Fruit fly (Drosophila melanogaster) whole organism, embryonic: Measurements from ENCODE around the gene CG12702.
A peak's percentile ranks its signal among the peaks of the same experiment; 100 is the strongest.

ENCODE experiments used
- Bteb2 ChIP-seq: fragments of 200-800 bp; sonication (Bioruptor generic); optimal IDR thresholded peaks from 2 replicates; lab custom pipeline; 2016; ENCODE audit warnings: missing biosample characterization, missing genetic modification characterization
- CG10543 ChIP-seq: fragments of 200-800 bp; sonication (Bioruptor generic); optimal IDR thresholded peaks from 3 replicates; lab custom pipeline; 2017; ENCODE audit warnings: missing biosample characterization, mild to moderate bottlenecking, missing genetic modification characterization, moderate library complexity
- CG11247 ChIP-seq: fragments of 200-800 bp; sonication (Bioruptor generic); IDR thresholded peaks from 2 replicates; pipeline ENCODE4 v1.3.6; 2022; ENCODE audit warnings: missing biosample characterization, missing genetic modification characterization
- CG12219 ChIP-seq: fragments of 200-800 bp; sonication (Bioruptor generic); optimal IDR thresholded peaks from 3 replicates; lab custom pipeline; 2018; ENCODE audit warnings: missing biosample characterization, mild to moderate bottlenecking, missing genetic modification characterization
- CG13296 ChIP-seq: fragments of 200-800 bp; sonication (Bioruptor generic); optimal IDR thresholded peaks from 3 replicates; lab custom pipeline; 2018; ENCODE audit warnings: missing biosample characterization, mild to moderate bottlenecking, missing genetic modification characterization
- CG13424 ChIP-seq: fragments of 200-800 bp; sonication (Bioruptor generic); optimal IDR thresholded peaks from 2 replicates; lab custom pipeline; 2019; ENCODE audit warnings: missing biosample characterization, mild to moderate bottlenecking, missing genetic modification characterization, moderate library complexity
- CG14710 ChIP-seq: fragments of 200-800 bp; sonication (Bioruptor generic); optimal IDR thresholded peaks from 3 replicates; lab custom pipeline; 2019; ENCODE audit warnings: missing biosample characterization, mild to moderate bottlenecking, missing genetic modification characterization, moderate library complexity
- CG2120 ChIP-seq: fragments of 200-800 bp; sonication (Bioruptor generic); optimal IDR thresholded peaks from 3 replicates; lab custom pipeline; 2016; ENCODE audit warnings: missing biosample characterization, missing genetic modification characterization
- CG2202 ChIP-seq: fragments of 200-800 bp; sonication (Bioruptor generic); optimal IDR thresholded peaks from 2 replicates; lab custom pipeline; 2018; ENCODE audit warnings: missing biosample characterization, mild to moderate bottlenecking, missing genetic modification characterization
- CG31388 ChIP-seq: fragments of 200-800 bp; sonication (Bioruptor generic); optimal IDR thresholded peaks from 2 replicates; lab custom pipeline; 2016; ENCODE audit warnings: missing biosample characterization, missing genetic modification characterization
- CG32532 ChIP-seq: fragments of 200-800 bp; sonication (Bioruptor generic); IDR thresholded peaks from 2 replicates; pipeline ENCODE4 v1.3.6; 2022; ENCODE audit warnings: missing biosample characterization, missing genetic modification characterization
- CG33557 ChIP-seq: fragments of 200-800 bp; sonication (Bioruptor generic); optimal IDR thresholded peaks from 2 replicates; lab custom pipeline; 2019; ENCODE audit warnings: missing biosample characterization, mild to moderate bottlenecking, missing genetic modification characterization, moderate library complexity
- CG3995 ChIP-seq: fragments of 200-800 bp; sonication (Bioruptor generic); optimal IDR thresholded peaks from 3 replicates; lab custom pipeline; 2016; ENCODE audit warnings: missing biosample characterization, missing genetic modification characterization
- CG43689 ChIP-seq: fragments of 200-800 bp; sonication (Bioruptor generic); IDR thresholded peaks from 2 replicates; pipeline ENCODE4 v1.3.6; 2022; ENCODE audit warnings: missing biosample characterization, missing genetic modification characterization
- CG4730 ChIP-seq: fragments of 200-800 bp; sonication (Bioruptor generic); IDR thresholded peaks from 2 replicates; pipeline ENCODE4 v1.3.6; 2022; ENCODE audit warnings: missing biosample characterization, missing genetic modification characterization
- CG5180 ChIP-seq: fragments of 200-800 bp; sonication (Bioruptor generic); optimal IDR thresholded peaks from 3 replicates; lab custom pipeline; 2017; ENCODE audit warnings: missing biosample characterization, missing genetic modification characterization, mild to moderate bottlenecking, moderate library complexity, missing genetic modification reagents
- CG6175 ChIP-seq: fragments of 200-800 bp; sonication (Bioruptor generic); IDR thresholded peaks from 3 replicates; pipeline ENCODE4 v1.3.6; 2022; ENCODE audit warnings: missing biosample characterization, missing genetic modification characterization
- CG6689 ChIP-seq: fragments of 200-800 bp; sonication (Bioruptor generic); IDR thresholded peaks from 2 replicates; pipeline ENCODE4 v1.3.6; 2022; ENCODE audit warnings: missing biosample characterization, missing genetic modification characterization
- CG7271 ChIP-seq: fragments of 200-800 bp; sonication (Bioruptor generic); optimal IDR thresholded peaks from 2 replicates; lab custom pipeline; 2018; ENCODE audit warnings: missing biosample characterization, mild to moderate bottlenecking, missing genetic modification characterization, moderate library complexity
- CG7786 ChIP-seq: fragments of 200-800 bp; sonication (Bioruptor generic); optimal IDR thresholded peaks from 2 replicates; lab custom pipeline; 2016; ENCODE audit warnings: missing biosample characterization, missing genetic modification characterization
- CG7928 ChIP-seq: fragments of 200-800 bp; sonication (Bioruptor generic); optimal IDR thresholded peaks from 2 replicates; lab custom pipeline; 2017; ENCODE audit warnings: missing biosample characterization, mild to moderate bottlenecking, missing genetic modification characterization
- CG7963 ChIP-seq: fragments of 200-800 bp; sonication (Bioruptor generic); IDR thresholded peaks from 3 replicates; pipeline ENCODE4 v1.3.6; 2022; ENCODE audit warnings: missing biosample characterization, missing genetic modification characterization; ENCODE audit not compliant: partially characterized antibody
- CG8478 ChIP-seq: fragments of >200 bp; optimal IDR thresholded peaks from 2 replicates; lab custom pipeline; 2018
- CG9215 ChIP-seq: fragments of 200-800 bp; sonication (Bioruptor generic); IDR thresholded peaks from 2 replicates; pipeline ENCODE4 v1.3.6; 2022; ENCODE audit warnings: missing biosample characterization, missing genetic modification characterization
- CG9817 ChIP-seq: fragments of 200-800 bp; sonication (Bioruptor generic); optimal IDR thresholded peaks from 2 replicates; lab custom pipeline; 2018; ENCODE audit warnings: missing biosample characterization, mild to moderate bottlenecking, missing genetic modification characterization, moderate library complexity
- CoRest ChIP-seq: fragments of 200-800 bp; sonication (Bioruptor generic); optimal IDR thresholded peaks from 3 replicates; lab custom pipeline; 2018; ENCODE audit warnings: missing biosample characterization, mild to moderate bottlenecking, missing genetic modification characterization, moderate library complexity
- Doc2 ChIP-seq: fragments of 200-800 bp; sonication (Bioruptor generic); IDR thresholded peaks from 2 replicates; pipeline ENCODE4 v1.3.6; 2022; ENCODE audit warnings: missing biosample characterization, missing genetic modification characterization
- Fer1 ChIP-seq: fragments of 200-800 bp; sonication (Bioruptor generic); optimal IDR thresholded peaks from 2 replicates; lab custom pipeline; 2017; ENCODE audit warnings: missing biosample characterization, mild to moderate bottlenecking, missing genetic modification characterization
- Fer2 ChIP-seq: fragments of 200-800 bp; sonication (Bioruptor generic); optimal IDR thresholded peaks from 2 replicates; lab custom pipeline; 2018; ENCODE audit warnings: missing biosample characterization, mild to moderate bottlenecking, missing genetic modification characterization, moderate library complexity
- Hey ChIP-seq: fragments of 200-800 bp; sonication (Bioruptor generic); optimal IDR thresholded peaks from 3 replicates; lab custom pipeline; 2018; ENCODE audit warnings: missing biosample characterization, mild to moderate bottlenecking, missing genetic modification characterization
- Hr78 ChIP-seq, 2 experiments: fragments of 200-800 bp in 1 of 2; fragments of >200 bp in 1 of 2; sonication (Bioruptor generic) in 1 of 2; optimal IDR thresholded peaks; 2 replicates each; lab custom pipeline; 2017 to 2019; ENCODE audit warnings: missing biosample characterization in 2 of 2, missing genetic modification characterization in 2 of 2, mild to moderate bottlenecking in 1 of 2, moderate library complexity in 1 of 2
- Side ChIP-seq: fragments of 200-800 bp; sonication (Bioruptor generic); optimal IDR thresholded peaks from 2 replicates; lab custom pipeline; 2016; ENCODE audit warnings: missing biosample characterization, missing genetic modification characterization
- Sin3A ChIP-seq: fragments of >200 bp; optimal IDR thresholded peaks from 2 replicates; lab custom pipeline; 2018
- YL-1 ChIP-seq: fragments of 200-800 bp; sonication (Bioruptor generic); optimal IDR thresholded peaks from 3 replicates; lab custom pipeline; 2017; ENCODE audit warnings: missing biosample characterization, mild to moderate bottlenecking, missing genetic modification characterization
- al ChIP-seq: fragments of 200-800 bp; sonication (Bioruptor generic); IDR thresholded peaks from 2 replicates; pipeline ENCODE4 v1.3.6; 2022; ENCODE audit warnings: missing biosample characterization, missing genetic modification characterization
- az2 ChIP-seq: fragments of 200-800 bp; sonication (Bioruptor generic); optimal IDR thresholded peaks from 3 replicates; lab custom pipeline; 2016; ENCODE audit warnings: missing biosample characterization, missing genetic modification characterization
- br ChIP-seq: fragments of >200 bp; optimal IDR thresholded peaks from 2 replicates; lab custom pipeline; 2017
- chinmo ChIP-seq: fragments of 200-800 bp; sonication (Bioruptor generic); IDR thresholded peaks from 4 replicates; pipeline ENCODE4 v1.3.6; 2022; ENCODE audit warnings: missing biosample characterization, missing genetic modification characterization; ENCODE audit not compliant: partially characterized antibody
- corto ChIP-seq: fragments of 200-800 bp; sonication (Bioruptor generic); optimal IDR thresholded peaks from 2 replicates; lab custom pipeline; 2016; ENCODE audit warnings: missing biosample characterization, mild to moderate bottlenecking, missing genetic modification characterization, moderate library complexity
- dan ChIP-seq: fragments of 200-800 bp; sonication (Bioruptor generic); IDR thresholded peaks from 2 replicates; pipeline ENCODE4 v1.3.6; 2022; ENCODE audit warnings: missing biosample characterization, missing genetic modification characterization
- fru ChIP-seq: fragments of >200 bp; optimal IDR thresholded peaks from 2 replicates; lab custom pipeline; 2017
- nmo ChIP-seq: fragments of 200-800 bp; sonication (Bioruptor generic); optimal IDR thresholded peaks from 2 replicates; lab custom pipeline; 2018; ENCODE audit warnings: missing biosample characterization, mild to moderate bottlenecking, missing genetic modification characterization, moderate library complexity
- oc ChIP-seq: fragments of 200-800 bp; sonication (Bioruptor generic); optimal IDR thresholded peaks from 2 replicates; lab custom pipeline; 2018; ENCODE audit warnings: missing biosample characterization, mild to moderate bottlenecking, missing genetic modification characterization, moderate library complexity
- pfk ChIP-seq: fragments of 200-800 bp; sonication (Bioruptor generic); optimal IDR thresholded peaks from 2 replicates; lab custom pipeline; 2018; ENCODE audit warnings: missing biosample characterization, mild to moderate bottlenecking, missing genetic modification characterization, moderate library complexity
- pnt ChIP-seq: fragments of 200-800 bp; sonication (Bioruptor generic); optimal IDR thresholded peaks from 3 replicates; lab custom pipeline; 2016; ENCODE audit warnings: missing biosample characterization, missing genetic modification characterization
- repo ChIP-seq: fragments of 200-800 bp; sonication (Bioruptor generic); optimal IDR thresholded peaks from 2 replicates; lab custom pipeline; 2016; ENCODE audit warnings: missing biosample characterization, missing genetic modification characterization
- shn ChIP-seq: fragments of 200-800 bp; sonication (Bioruptor generic); optimal IDR thresholded peaks from 3 replicates; lab custom pipeline; 2016; ENCODE audit warnings: missing biosample characterization, missing genetic modification characterization
- slou ChIP-seq: fragments of 200-800 bp; sonication (Bioruptor generic); optimal IDR thresholded peaks from 3 replicates; lab custom pipeline; 2016; ENCODE audit warnings: missing biosample characterization, missing genetic modification characterization
- stwl ChIP-seq: fragments of 200-800 bp; sonication (Bioruptor generic); optimal IDR thresholded peaks from 3 replicates; lab custom pipeline; 2018; ENCODE audit warnings: missing biosample characterization, mild to moderate bottlenecking, missing genetic modification characterization, moderate library complexity
- tap ChIP-seq: fragments of 200-800 bp; optimal IDR thresholded peaks from 3 replicates; lab custom pipeline; 2019; ENCODE audit warnings: missing biosample characterization, mild to moderate bottlenecking, missing genetic modification characterization, moderate library complexity
- toy ChIP-seq: fragments of 200-800 bp; sonication (Bioruptor generic); IDR thresholded peaks from 2 replicates; pipeline ENCODE4 v1.3.6; 2022; ENCODE audit warnings: missing biosample characterization, missing genetic modification characterization
- usp ChIP-seq: fragments of >200 bp; optimal IDR thresholded peaks from 2 replicates; lab custom pipeline; 2017; ENCODE audit warnings: missing biosample characterization, missing genetic modification characterization

CG12702 gene

dm6 chrX:19750626-19751149 lies 14.0 kb downstream of the CG12702 start, which contains the start of gene Abcd3 (continued):
- TF ChIP-seq CG2202 (peak; percentile 27), slou (GFP tag; lab: Kevin White, UChicago) (no peak), CG2120 (GFP tag; lab: Kevin White, UChicago) (no peak), CG32532 (GFP tag; lab: Robert Waterston, UW) (peak; percentile 54), repo (GFP tag; lab: Kevin White, UChicago) (no peak), CG7928 (GFP tag; lab: Kevin White, UChicago) (peak; percentile 23), CG10543 (peak; percentile 72), CG33557 (peak; percentile 58), Bteb2 (no peak), CG13296 (GFP tag; lab: Kevin White, UChicago) (peak; percentile 21), CG9215 (GFP tag; lab: Robert Waterston, UW) (no peak), Doc2 (GFP tag; lab: Robert Waterston, UW) (no peak), CG3995 (no peak), pnt (GFP tag; lab: Kevin White, UChicago) (no peak), al (GFP tag; lab: Robert Waterston, UW) (no peak), Fer1 (GFP tag; lab: Kevin White, UChicago) (peak; percentile 71), CG7963 (GFP tag; lab: Robert Waterston, UW) (peak; percentile 62; the same call in 2 of the 3 replicates), stwl (tag; lab: Kevin White, UChicago) (peak; percentile 20), Fer2 (tag; lab: Kevin White, UChicago) (no peak), br (lab: Kevin White, UChicago) (no peak), Side (GFP tag; lab: Kevin White, UChicago) (peak; percentile 34), az2 (no peak), dan (GFP tag; lab: Robert Waterston, UW) (no peak), chinmo (GFP tag; lab: Robert Waterston, UW) (peak; percentile 91), tap (tag; lab: Kevin White, UChicago) (no peak), Sin3A (peak; percentile 20), CG7786 (GFP tag; lab: Kevin White, UChicago) (peak; percentile 19), CG13424 (tag; lab: Kevin White, UChicago) (no peak), oc (tag; lab: Kevin White, UChicago) (no peak), CG11247 (GFP tag; lab: Robert Waterston, UW) (no peak), CoRest (tag; lab: Kevin White, UChicago) (no peak), CG5180 (peak; percentile 44), usp (GFP tag; lab: Kevin White, UChicago) (no peak), pfk (no peak), Hey (tag; lab: Kevin White, UChicago) (peak; percentile 26), Hr78 (GFP tag; optimal IDR thresholded peaks at IDR 0.05; lab: Kevin White, UChicago) (no peak), CG12219 (peak; percentile 11), corto (GFP tag; lab: Kevin White, UChicago) (no peak), CG14710 (tag; lab: Kevin White, UChicago) (peak; percentile 38), toy (GFP tag; lab: Robert Waterston, UW) (no peak), nmo (peak; percentile 27), shn (GFP tag; lab: Kevin White, UChicago) (peak; percentile 1), CG6689 (no peak), YL-1 (GFP tag; lab: Kevin White, UChicago) (peak; percentile 84), CG31388 (GFP tag; lab: Kevin White, UChicago) (no peak), CG4730 (GFP tag; lab: Robert Waterston, UW) (no peak), CG9817 (peak; percentile 5), CG8478 (lab: Kevin White, UChicago) (no peak), CG7271 (tag; lab: Kevin White, UChicago) (no peak), CG43689 (GFP tag; lab: Robert Waterston, UW) (no peak), fru (lab: Kevin White, UChicago) (no peak), CG6175 (GFP tag; lab: Robert Waterston, UW) (0 out of 3 replicates have a peak, but pooled peaks have one; percentile 40)
